Worm (Caenorhabditis elegans) whole organism, late embryonic: ENCODE results near the gene dnc-1.

ENCODE experiments used
- K02D7.2 ChIP-seq: sonication (generic microtip); optimal IDR thresholded peaks from 2 replicates; lab custom pipeline; 2017; ENCODE audit warnings: mild to moderate bottlenecking, missing genetic modification characterization, missing compliant biosample characterization
- ceh-14 ChIP-seq: sonication (generic microtip); optimal IDR thresholded peaks from 2 replicates; lab custom pipeline; 2016; ENCODE audit warnings: missing genotype, missing genetic modification characterization, missing compliant biosample characterization
- ceh-18 ChIP-seq: sonication (generic microtip); optimal IDR thresholded peaks from 2 replicates; lab custom pipeline; 2016; ENCODE audit warnings: missing genetic modification characterization, missing compliant biosample characterization
- ceh-2 ChIP-seq: sonication (generic microtip); optimal IDR thresholded peaks from 2 replicates; lab custom pipeline; 2016; ENCODE audit warnings: missing genotype, missing genetic modification characterization, missing compliant biosample characterization
- ceh-22 ChIP-seq: sonication (generic microtip); optimal IDR thresholded peaks from 2 replicates; lab custom pipeline; 2017; ENCODE audit warnings: missing biosample characterization, missing genetic modification characterization
- ceh-24 ChIP-seq: sonication (generic microtip); optimal IDR thresholded peaks from 2 replicates; lab custom pipeline; 2016; ENCODE audit warnings: mild to moderate bottlenecking, missing genetic modification characterization, missing compliant biosample characterization
- ceh-31 ChIP-seq: sonication (generic microtip); optimal IDR thresholded peaks from 2 replicates; lab custom pipeline; 2016; ENCODE audit warnings: missing genetic modification characterization, missing compliant biosample characterization
- ceh-34 ChIP-seq: sonication (generic microtip); optimal IDR thresholded peaks from 2 replicates; lab custom pipeline; 2016; ENCODE audit warnings: mild to moderate bottlenecking, missing genetic modification characterization, missing compliant biosample characterization
- ceh-45 ChIP-seq: fragments of 200-800 bp; sonication (Bioruptor generic); IDR thresholded peaks from 2 replicates; pipeline ENCODE4 v1.3.6; 2022; ENCODE audit warnings: missing genetic modification reagents, missing genetic modification characterization, missing compliant biosample characterization
- ceh-48 ChIP-seq: sonication (generic microtip); optimal IDR thresholded peaks from 2 replicates; lab custom pipeline; 2016; ENCODE audit warnings: missing genetic modification characterization, inconsistent platforms, missing compliant biosample characterization
- che-1 ChIP-seq: sonication (generic microtip); optimal IDR thresholded peaks from 2 replicates; lab custom pipeline; 2016; ENCODE audit warnings: mild to moderate bottlenecking, missing genetic modification characterization, missing compliant biosample characterization
- dmd-4 ChIP-seq: sonication (generic microtip); optimal IDR thresholded peaks from 2 replicates; lab custom pipeline; 2016; ENCODE audit warnings: borderline replicate concordance, missing genetic modification characterization, missing compliant biosample characterization
- elt-2 ChIP-seq: sonication (generic microtip); optimal IDR thresholded peaks from 2 replicates; lab custom pipeline; 2016; ENCODE audit warnings: missing genetic modification reagents, missing genetic modification characterization, missing compliant biosample characterization
- elt-4 ChIP-seq: sonication (generic microtip); optimal IDR thresholded peaks from 2 replicates; lab custom pipeline; 2016; ENCODE audit warnings: missing genetic modification characterization, missing compliant biosample characterization
- ets-4 ChIP-seq: sonication (generic microtip); optimal IDR thresholded peaks from 2 replicates; lab custom pipeline; 2016; ENCODE audit warnings: missing genetic modification characterization, missing compliant biosample characterization
- eyg-1 ChIP-seq: sonication (generic microtip); optimal IDR thresholded peaks from 2 replicates; lab custom pipeline; 2016; ENCODE audit warnings: missing genotype, missing genetic modification characterization, missing compliant biosample characterization
- fax-1 ChIP-seq: sonication (generic microtip); optimal IDR thresholded peaks from 2 replicates; lab custom pipeline; 2016; ENCODE audit warnings: missing genotype, missing genetic modification characterization, missing compliant biosample characterization
- fkh-10 ChIP-seq: fragments of 150-350 bp; optimal IDR thresholded peaks from 2 replicates; lab custom pipeline; 2014; ENCODE audit warnings: missing biosample characterization, missing genetic modification reagents, missing genetic modification characterization
- gmeb-2 ChIP-seq: sonication (generic microtip); optimal IDR thresholded peaks from 2 replicates; lab custom pipeline; 2016; ENCODE audit warnings: missing genetic modification characterization, inconsistent platforms, missing compliant biosample characterization
- hlh-15 ChIP-seq: sonication (generic microtip); optimal IDR thresholded peaks from 2 replicates; lab custom pipeline; 2016; ENCODE audit warnings: missing genetic modification characterization, missing compliant biosample characterization
- hlh-30 ChIP-seq: sonication (generic microtip); optimal IDR thresholded peaks from 2 replicates; lab custom pipeline; 2017; ENCODE audit warnings: antibody characterized with exemption, missing genetic modification characterization, missing compliant biosample characterization; ENCODE audit not compliant: insufficient read depth
- hlh-6 ChIP-seq: sonication (generic microtip); optimal IDR thresholded peaks from 2 replicates; lab custom pipeline; 2016; ENCODE audit warnings: missing genotype, missing genetic modification characterization, missing compliant biosample characterization
- hlh-8 ChIP-seq: sonication (generic microtip); optimal IDR thresholded peaks from 2 replicates; lab custom pipeline; 2016; ENCODE audit warnings: missing genotype, missing genetic modification characterization, missing compliant biosample characterization
- lin-11 ChIP-seq: fragments of 200-800 bp; sonication (Bioruptor generic); optimal IDR thresholded peaks from 2 replicates; lab custom pipeline; 2018; ENCODE audit warnings: mild to moderate bottlenecking, missing genetic modification characterization, missing compliant biosample characterization
- madf-2 ChIP-seq: sonication (generic microtip); optimal IDR thresholded peaks from 2 replicates; lab custom pipeline; 2017; ENCODE audit warnings: missing genetic modification characterization, missing compliant biosample characterization
- mec-3 ChIP-seq: sonication (generic microtip); optimal IDR thresholded peaks from 2 replicates; lab custom pipeline; 2016; ENCODE audit warnings: borderline replicate concordance, missing genetic modification characterization, missing compliant biosample characterization
- nfya-1 ChIP-seq: sonication (generic microtip); optimal IDR thresholded peaks from 2 replicates; lab custom pipeline; 2017; ENCODE audit warnings: missing genetic modification characterization, mild to moderate bottlenecking, missing compliant biosample characterization, antibody characterized with exemption, moderate library complexity
- nhr-11 ChIP-seq: fragments of 150-350 bp; optimal IDR thresholded peaks from 2 replicates; lab custom pipeline; 2014; ENCODE audit warnings: missing biosample characterization, missing genetic modification characterization
- npax-4 ChIP-seq: sonication (generic microtip); optimal IDR thresholded peaks from 2 replicates; lab custom pipeline; 2016; ENCODE audit warnings: missing genetic modification characterization, missing compliant biosample characterization
- odd-2 ChIP-seq: sonication (generic microtip); optimal IDR thresholded peaks from 2 replicates; lab custom pipeline; 2017; ENCODE audit warnings: antibody characterized with exemption, mild to moderate bottlenecking, missing genetic modification characterization, missing compliant biosample characterization
- pat-9 ChIP-seq: fragments of 200-800 bp; sonication (Bioruptor generic); optimal IDR thresholded peaks from 2 replicates; lab custom pipeline; 2018; ENCODE audit warnings: mild to moderate bottlenecking, missing genetic modification characterization, moderate library complexity, missing compliant biosample characterization
- pax-1 ChIP-seq: fragments of 150-350 bp; optimal IDR thresholded peaks from 2 replicates; lab custom pipeline; 2014; ENCODE audit warnings: missing biosample characterization, missing genetic modification characterization
- pha-4 ChIP-seq: fragments of 150-350 bp; optimal IDR thresholded peaks from 2 replicates; lab custom pipeline; 2018; ENCODE audit warnings: missing biosample characterization, missing genetic modification reagents, missing genetic modification characterization
- pros-1 ChIP-seq: fragments of 150-350 bp; optimal IDR thresholded peaks from 2 replicates; lab custom pipeline; 2014; ENCODE audit warnings: missing biosample characterization, missing genetic modification reagents, missing genetic modification characterization
- ref-2 ChIP-seq: sonication (generic microtip); optimal IDR thresholded peaks from 2 replicates; lab custom pipeline; 2016; ENCODE audit warnings: missing genetic modification characterization, missing compliant biosample characterization
- sox-4 ChIP-seq: sonication (generic microtip); optimal IDR thresholded peaks from 2 replicates; lab custom pipeline; 2017; ENCODE audit warnings: mild to moderate bottlenecking, missing genetic modification characterization, inconsistent platforms, missing compliant biosample characterization
- syd-9 ChIP-seq: sonication (generic microtip); optimal IDR thresholded peaks from 2 replicates; lab custom pipeline; 2016; ENCODE audit warnings: mild to moderate bottlenecking, missing genetic modification characterization, moderate library complexity, missing compliant biosample characterization
- tbx-2 ChIP-seq: sonication (generic microtip); optimal IDR thresholded peaks from 2 replicates; lab custom pipeline; 2016; ENCODE audit warnings: missing genetic modification characterization, missing compliant biosample characterization
- unc-3 ChIP-seq, 2 experiments: fragments of 200-800 bp in 1 of 2; sonication (Bioruptor generic) in 1 of 2; sonication (generic microtip) in 1 of 2; conservative IDR thresholded peaks in 1 of 2; optimal IDR thresholded peaks in 1 of 2; 2 replicates each; pipeline versions ENCODE4 v1.3.6 to Lab custom; 2016 to 2022; ENCODE audit warnings: missing compliant biosample characterization in 2 of 2, missing genetic modification characterization in 2 of 2, missing genetic modification reagents in 1 of 2
- unc-42 ChIP-seq: sonication (generic microtip); optimal IDR thresholded peaks from 2 replicates; lab custom pipeline; 2016; ENCODE audit warnings: missing genotype, missing genetic modification characterization, missing compliant biosample characterization
- unc-55 ChIP-seq: sonication (generic microtip); optimal IDR thresholded peaks from 2 replicates; lab custom pipeline; 2017; ENCODE audit warnings: missing biosample characterization, missing genetic modification reagents, missing genetic modification characterization
- unc-86 ChIP-seq: sonication (generic microtip); optimal IDR thresholded peaks from 2 replicates; lab custom pipeline; 2016; ENCODE audit warnings: missing genetic modification characterization, missing compliant biosample characterization
- ztf-16 ChIP-seq: sonication (generic microtip); optimal IDR thresholded peaks from 2 replicates; lab custom pipeline; 2017; ENCODE audit warnings: missing genetic modification characterization, missing compliant biosample characterization

dnc-1 gene

ce11 chrIV:10935853-10936491 lies 3.0 kb upstream of the dnc-1 start, which contains the start of gene lgg-2 (continued):
- TF ChIP-seq elt-2 (tag; lab: Kevin White, UChicago) = peak; percentile 37
- no peak for TF ChIP-seq ceh-2 (tag; lab: Kevin White, UChicago)
- no peak for TF ChIP-seq odd-2 (tag; lab: Kevin White, UChicago)
- TF ChIP-seq ceh-34 (tag; lab: Kevin White, UChicago) = peak; percentile 85
- TF ChIP-seq hlh-15 (tag; lab: Kevin White, UChicago) = no peak
- TF ChIP-seq ceh-45 (GFP tag; lab: Robert Waterston, UW) = no peak
- TF ChIP-seq nhr-11 (tag; lab: Kevin White, UChicago) = no peak
- no peak for TF ChIP-seq gmeb-2 (tag; lab: Kevin White, UChicago)
- no peak for TF ChIP-seq hlh-8 (tag; lab: Kevin White, UChicago)
- no peak for TF ChIP-seq unc-86 (tag; lab: Kevin White, UChicago)
- TF ChIP-seq mec-3 (tag; lab: Kevin White, UChicago) = no peak
- TF ChIP-seq elt-4 = no peak
- TF ChIP-seq ztf-16 (tag; lab: Kevin White, UChicago) = no peak
- no peak for TF ChIP-seq hlh-6
- peak; percentile 69 for TF ChIP-seq unc-55
- no peak for TF ChIP-seq eyg-1 (tag; lab: Kevin White, UChicago)
- peak; percentile 61 for TF ChIP-seq ref-2 (tag; lab: Kevin White, UChicago)

DNA sequence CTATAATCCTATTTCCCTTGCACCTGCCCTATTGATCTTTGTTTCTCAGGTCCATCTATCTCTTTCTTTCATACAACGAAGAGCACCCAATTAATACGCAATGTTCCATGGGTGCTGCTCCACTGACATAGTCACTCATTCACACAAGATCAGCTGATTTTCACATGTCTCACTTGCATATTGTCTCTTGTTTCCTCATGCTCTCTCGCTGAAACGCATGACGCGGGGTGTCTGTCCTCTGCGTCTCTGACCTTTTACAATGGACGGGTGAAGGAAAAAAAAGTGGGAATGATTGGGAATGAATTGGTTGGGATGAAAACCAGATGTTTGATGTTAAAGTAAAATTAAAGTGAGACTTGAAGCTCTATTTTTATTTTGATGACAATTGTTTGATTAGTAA lies 2.3 kb upstream of the dnc-1 start:
- TF ChIP-seq lin-11 (tag; lab: Kevin White, UChicago) (no peak), hlh-8 (tag; lab: Kevin White, UChicago) (peak; percentile 28), K02D7.2 (tag; lab: Kevin White, UChicago) (no peak), madf-2 (tag; lab: Kevin White, UChicago) (no peak), fkh-10 (GFP tag; lab: Kevin White, UChicago) (no peak), ets-4 (tag; lab: Kevin White, UChicago) (no peak), syd-9 (tag; lab: Kevin White, UChicago) (no peak), ceh-24 (tag; lab: Kevin White, UChicago) (no peak), elt-2 (tag; lab: Kevin White, UChicago) (no peak), unc-55 (peak; percentile 94), ceh-18 (peak; percentile 75), pha-4 (tag; lab: Kevin White, UChicago) (no peak), pros-1 (tag; lab: Kevin White, UChicago) (peak; percentile 43), dmd-4 (tag; lab: Kevin White, UChicago) (no peak), pax-1 (tag; lab: Kevin White, UChicago) (no peak), che-1 (tag; lab: Kevin White, UChicago) (no peak), ceh-14 (peak; percentile 8), ref-2 (tag; lab: Kevin White, UChicago) (peak; percentile 37), unc-3 (GFP tag; conservative IDR thresholded peaks at IDR 0.05; lab: Robert Waterston, UW) (no peak), unc-3 (tag; optimal IDR thresholded peaks at IDR 0.05; lab: Kevin White, UChicago) (no peak), pat-9 (tag; lab: Kevin White, UChicago) (no peak), ceh-22 (no peak), unc-42 (peak; percentile 21), ceh-34 (tag; lab: Kevin White, UChicago) (peak; percentile 37), mec-3 (tag; lab: Kevin White, UChicago) (no peak), fax-1 (tag; lab: Kevin White, UChicago) (peak; percentile 33), nfya-1 (tag; lab: Kevin White, UChicago) (peak; percentile 50), hlh-15 (tag; lab: Kevin White, UChicago) (no peak), sox-4 (no peak), ceh-45 (GFP tag; lab: Robert Waterston, UW) (no peak), hlh-30 (tag; lab: Kevin White, UChicago) (peak; percentile 98), ceh-2 (tag; lab: Kevin White, UChicago) (no peak), npax-4 (tag; lab: Kevin White, UChicago) (no peak), ceh-31 (tag; lab: Kevin White, UChicago) (peak; percentile 47), nhr-11 (tag; lab: Kevin White, UChicago) (no peak), ceh-48 (tag; lab: Kevin White, UChicago) (peak; percentile 6), tbx-2 (tag; lab: Kevin White, UChicago) (peak; percentile 26), ztf-16 (tag; lab: Kevin White, UChicago) (no peak)
